Worm (Caenorhabditis elegans) whole organism, young adult: ENCODE results near the gene F08H9.2.

Source experiments
- Y67H2A.10 ChIP-seq: fragments of 200-800 bp; sonication (Bioruptor generic); conservative IDR thresholded peaks from 2 replicates; pipeline ENCODE4 v1.3.6; 2022; ENCODE audit warnings: missing genetic modification reagents, missing genetic modification characterization, missing compliant biosample characterization
- let-607 ChIP-seq, 2 experiments: fragments of 200-800 bp in 1 of 2; sonication (Bioruptor generic) in 1 of 2; sonication (generic microtip) in 1 of 2; optimal IDR thresholded peaks; 2 replicates each; lab custom pipeline; 2016 to 2018; ENCODE audit warnings: mild to moderate bottlenecking in 2 of 2, missing compliant biosample characterization in 2 of 2, missing genetic modification characterization in 2 of 2, moderate library complexity in 2 of 2, missing genotype in 1 of 2
- lsl-1 ChIP-seq: fragments of 200-800 bp; sonication (Bioruptor generic); optimal IDR thresholded peaks from 2 replicates; lab custom pipeline; 2018; ENCODE audit warnings: mild to moderate bottlenecking, missing genetic modification characterization, moderate library complexity, missing compliant biosample characterization
- lsy-27 ChIP-seq: sonication (generic microtip); optimal IDR thresholded peaks from 2 replicates; lab custom pipeline; 2017; ENCODE audit warnings: missing genetic modification characterization, mild to moderate bottlenecking, missing compliant biosample characterization, antibody characterized with exemption, missing genotype, borderline replicate concordance; ENCODE audit not compliant: insufficient read depth
- snpc-1.1 ChIP-seq: sonication (generic microtip); optimal IDR thresholded peaks from 2 replicates; lab custom pipeline; 2017; ENCODE audit warnings: missing genetic modification characterization, mild to moderate bottlenecking, missing compliant biosample characterization, antibody characterized with exemption, moderate library complexity, missing genotype, missing genetic modification reagents; ENCODE audit not compliant: insufficient read depth
- snpc-4 ChIP-seq, 5 experiments: fragments of 150-350 bp in 1 of 5; sonication (generic microtip) in 4 of 5; optimal IDR thresholded peaks; 2 replicates each; lab custom pipeline; 2014 to 2018; ENCODE audit warnings: missing genetic modification characterization in 5 of 5, missing biosample characterization in 3 of 5, antibody characterized with exemption in 2 of 5, mild to moderate bottlenecking in 2 of 5, missing compliant biosample characterization in 2 of 5, missing genotype in 2 of 5, moderate library complexity in 2 of 5, missing genetic modification reagents in 1 of 5

DNA sequence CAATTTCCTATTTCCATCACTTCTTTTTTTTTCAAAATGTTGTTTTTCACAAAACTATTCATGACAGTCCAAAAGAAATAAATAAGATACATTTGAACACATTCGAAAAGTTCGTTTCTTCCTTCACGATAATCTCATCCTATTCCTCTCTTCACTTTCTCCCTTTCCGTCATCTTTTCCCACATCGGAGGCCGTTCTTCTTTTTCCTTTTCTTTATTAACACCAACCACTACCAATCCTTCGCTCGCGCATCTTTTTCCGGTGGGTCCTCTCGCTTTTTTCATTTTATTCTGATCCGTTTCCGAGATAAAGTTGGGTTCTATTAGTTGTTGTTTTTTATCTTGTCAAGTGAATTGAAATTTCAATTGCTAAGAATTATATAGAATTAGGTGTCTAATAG, 35.0 kb downstream of the F08H9.2 start:
- TF ChIP-seq lsl-1 (no peak), let-607 (tag; optimal IDR thresholded peaks at IDR 0.05; lab: Kevin White, UChicago) (no peak), Y67H2A.10 (GFP tag; lab: Robert Waterston, UW) (no peak), lsy-27 (tag; lab: Kevin White, UChicago) (no peak), snpc-1.1 (tag; lab: Kevin White, UChicago) (no peak), snpc-4 (GFP tag; optimal IDR thresholded peaks at IDR 0.05; lab: Kevin White, UChicago) (no peak), snpc-4 (tag; optimal IDR thresholded peaks at IDR 0.05; lab: Kevin White, UChicago) (no peak)
